Fruit fly (Drosophila melanogaster) whole organism, prepupa: ENCODE measurements around the gene CG5149.

Experiments used
- CG11762 ChIP-seq: fragments of 200-800 bp; sonication (Bioruptor generic); optimal IDR thresholded peaks from 3 replicates; lab custom pipeline; 2016; ENCODE audit warnings: missing biosample characterization, missing genetic modification characterization; ENCODE audit not compliant: insufficient read depth
- CG8632 ChIP-seq: fragments of 200-800 bp; sonication (Bioruptor generic); optimal IDR thresholded peaks from 3 replicates; lab custom pipeline; 2016; ENCODE audit warnings: missing biosample characterization, missing genetic modification characterization
- Gug ChIP-seq: fragments of 200-800 bp; sonication (Bioruptor generic); IDR thresholded peaks from 2 replicates; pipeline ENCODE4 v1.3.6; 2022; ENCODE audit warnings: missing biosample characterization, missing genetic modification characterization
- Hr38 ChIP-seq: sonication (Bioruptor generic); optimal IDR thresholded peaks from 2 replicates; lab custom pipeline; 2016; ENCODE audit warnings: missing biosample characterization, missing genetic modification characterization
- topi ChIP-seq: fragments of 200-800 bp; sonication (Bioruptor generic); optimal IDR thresholded peaks from 3 replicates; lab custom pipeline; 2016; ENCODE audit warnings: missing biosample characterization, missing genetic modification characterization

dm6 chr2L:7425690-7426056 lies 37.6 kb upstream of the CG5149 start:
- no peak for TF ChIP-seq topi (GFP tag; lab: Kevin White, UChicago)
- TF ChIP-seq CG11762 (GFP tag; lab: Kevin White, UChicago): no peak
- no peak for TF ChIP-seq CG8632
- TF ChIP-seq Gug (GFP tag; lab: Robert Waterston, UW): no peak
- no peak for TF ChIP-seq Hr38 (GFP tag; lab: Kevin White, UChicago)
